Fruit fly (Drosophila melanogaster) whole organism, embryonic: Measurements from ENCODE around the gene CG15506.

Source experiments
- Abd-B ChIP-seq: fragments of 200-800 bp; sonication (Bioruptor generic); optimal IDR thresholded peaks from 2 replicates; lab custom pipeline; 2018; ENCODE audit warnings: missing biosample characterization, mild to moderate bottlenecking, missing genetic modification characterization, moderate library complexity
- CG11093 ChIP-seq: fragments of 200-800 bp; sonication (Bioruptor generic); IDR thresholded peaks from 3 replicates; pipeline ENCODE4 v1.3.6; 2022; ENCODE audit warnings: missing biosample characterization, missing genetic modification characterization
- CG11247 ChIP-seq: fragments of 200-800 bp; sonication (Bioruptor generic); IDR thresholded peaks from 2 replicates; pipeline ENCODE4 v1.3.6; 2022; ENCODE audit warnings: missing biosample characterization, missing genetic modification characterization
- CG13424 ChIP-seq: fragments of 200-800 bp; sonication (Bioruptor generic); optimal IDR thresholded peaks from 2 replicates; lab custom pipeline; 2019; ENCODE audit warnings: missing biosample characterization, mild to moderate bottlenecking, missing genetic modification characterization, moderate library complexity
- CG14441 ChIP-seq: fragments of 200-800 bp; sonication (Bioruptor generic); IDR thresholded peaks from 2 replicates; pipeline ENCODE4 v1.3.6; 2022; ENCODE audit warnings: missing biosample characterization, missing genetic modification characterization
- CG18262 ChIP-seq: fragments of 200-800 bp; optimal IDR thresholded peaks from 3 replicates; lab custom pipeline; 2019; ENCODE audit warnings: missing biosample characterization, mild to moderate bottlenecking, missing genetic modification characterization, moderate library complexity
- CG31224 ChIP-seq: fragments of 200-800 bp; sonication (Bioruptor generic); IDR thresholded peaks from 2 replicates; pipeline ENCODE4 v1.3.6; 2022; ENCODE audit warnings: missing biosample characterization, missing genetic modification characterization
- CG31441 ChIP-seq: fragments of 200-800 bp; sonication (Bioruptor generic); IDR thresholded peaks from 2 replicates; pipeline ENCODE4 v1.3.6; 2022; ENCODE audit warnings: missing biosample characterization, missing genetic modification characterization
- CG34422 ChIP-seq: fragments of 200-800 bp; sonication (Bioruptor generic); IDR thresholded peaks from 3 replicates; pipeline ENCODE4 v1.3.6; 2022; ENCODE audit warnings: missing biosample characterization, missing genetic modification characterization
- CG3726 ChIP-seq: fragments of 200-800 bp; sonication (Bioruptor generic); IDR thresholded peaks from 3 replicates; pipeline ENCODE4, ENCODE4 v1.3.6; 2022; ENCODE audit warnings: missing biosample characterization, missing genetic modification characterization
- CG4282 ChIP-seq: fragments of 200-800 bp; sonication (Bioruptor generic); optimal IDR thresholded peaks from 2 replicates; lab custom pipeline; 2016; ENCODE audit warnings: missing biosample characterization, missing genetic modification characterization
- CG4424 ChIP-seq: fragments of 200-800 bp; sonication (Bioruptor generic); optimal IDR thresholded peaks from 3 replicates; lab custom pipeline; 2016; ENCODE audit warnings: missing biosample characterization, missing genetic modification characterization
- CG6854 ChIP-seq: fragments of 200-800 bp; sonication (Bioruptor generic); optimal IDR thresholded peaks from 3 replicates; lab custom pipeline; 2017; ENCODE audit warnings: missing biosample characterization, mild to moderate bottlenecking, missing genetic modification characterization
- CG7357 ChIP-seq: fragments of 200-800 bp; sonication (Bioruptor generic); IDR thresholded peaks from 3 replicates; pipeline ENCODE4 v1.3.6; 2022; ENCODE audit warnings: missing biosample characterization, missing genetic modification characterization
- CG8388 ChIP-seq: fragments of 200-800 bp; sonication (Bioruptor generic); optimal IDR thresholded peaks from 2 replicates; lab custom pipeline; 2019; ENCODE audit warnings: missing biosample characterization, mild to moderate bottlenecking, missing genetic modification characterization, moderate library complexity
- CG8765 ChIP-seq: fragments of 200-800 bp; sonication (Bioruptor generic); IDR thresholded peaks from 2 replicates; pipeline ENCODE4 v1.3.6; 2022; ENCODE audit warnings: missing biosample characterization, missing genetic modification characterization
- D19A ChIP-seq: fragments of 200-800 bp; optimal IDR thresholded peaks from 3 replicates; lab custom pipeline; 2019; ENCODE audit warnings: missing biosample characterization, mild to moderate bottlenecking, missing genetic modification characterization, moderate library complexity
- Drgx ChIP-seq: fragments of 200-800 bp; sonication (Bioruptor generic); IDR thresholded peaks from 2 replicates; pipeline ENCODE4 v1.3.6; 2022; ENCODE audit warnings: missing biosample characterization, missing genetic modification characterization
- E2f2 ChIP-seq: fragments of 200-800 bp; sonication (Bioruptor generic); IDR thresholded peaks from 2 replicates; pipeline ENCODE4 v1.3.6; 2022; ENCODE audit warnings: missing biosample characterization, missing genetic modification characterization
- Eip74EF ChIP-seq, 2 experiments: fragments of 200-800 bp in 1 of 2; fragments of >200 bp in 1 of 2; sonication (Bioruptor generic) in 1 of 2; optimal IDR thresholded peaks; 2 replicates each; lab custom pipeline; 2017 to 2019; ENCODE audit warnings: missing biosample characterization in 2 of 2, missing genetic modification characterization in 2 of 2, mild to moderate bottlenecking in 1 of 2, moderate library complexity in 1 of 2
- Fer3 ChIP-seq: fragments of 200-800 bp; sonication (Bioruptor generic); optimal IDR thresholded peaks from 2 replicates; lab custom pipeline; 2018; ENCODE audit warnings: missing biosample characterization, mild to moderate bottlenecking, missing genetic modification characterization, moderate library complexity
- Hmx ChIP-seq: fragments of 200-800 bp; sonication (Bioruptor generic); optimal IDR thresholded peaks from 2 replicates; lab custom pipeline; 2016; ENCODE audit warnings: missing biosample characterization, missing genetic modification characterization
- Side ChIP-seq: fragments of 200-800 bp; sonication (Bioruptor generic); optimal IDR thresholded peaks from 2 replicates; lab custom pipeline; 2016; ENCODE audit warnings: missing biosample characterization, missing genetic modification characterization
- Sox102F ChIP-seq: fragments of 200-800 bp; sonication (Bioruptor generic); optimal IDR thresholded peaks from 2 replicates; lab custom pipeline; 2018; ENCODE audit warnings: missing biosample characterization, mild to moderate bottlenecking, missing genetic modification characterization, moderate library complexity
- Xrp1 ChIP-seq: fragments of 200-800 bp; sonication (Bioruptor generic); IDR thresholded peaks from 2 replicates; pipeline ENCODE4 v1.3.6; 2022; ENCODE audit warnings: missing biosample characterization, missing genetic modification characterization
- ara ChIP-seq: fragments of 200-800 bp; sonication (Bioruptor generic); IDR thresholded peaks from 2 replicates; pipeline ENCODE4 v1.3.6; 2022; ENCODE audit warnings: missing biosample characterization, missing genetic modification characterization
- ase ChIP-seq: fragments of 200-800 bp; sonication (Bioruptor generic); IDR thresholded peaks from 3 replicates; pipeline ENCODE4 v1.3.6; 2022; ENCODE audit warnings: missing biosample characterization, missing genetic modification characterization
- chm ChIP-seq: fragments of 200-800 bp; sonication (Bioruptor generic); IDR thresholded peaks from 2 replicates; pipeline ENCODE4 v1.3.6; 2022; ENCODE audit warnings: missing biosample characterization, missing genetic modification characterization
- dan ChIP-seq: fragments of 200-800 bp; sonication (Bioruptor generic); IDR thresholded peaks from 2 replicates; pipeline ENCODE4 v1.3.6; 2022; ENCODE audit warnings: missing biosample characterization, missing genetic modification characterization
- danr ChIP-seq: fragments of 200-800 bp; sonication (Bioruptor generic); IDR thresholded peaks from 2 replicates; pipeline ENCODE4 v1.3.6; 2022; ENCODE audit warnings: missing biosample characterization, missing genetic modification characterization
- dmrt11E ChIP-seq: fragments of 200-800 bp; sonication (Bioruptor generic); optimal IDR thresholded peaks from 3 replicates; lab custom pipeline; 2018; ENCODE audit warnings: missing biosample characterization, mild to moderate bottlenecking, missing genetic modification characterization, moderate library complexity
- dpn ChIP-seq, 2 experiments: fragments of 200-800 bp; sonication (Bioruptor generic); optimal IDR thresholded peaks; 3 replicates each; lab custom pipeline; 2016; ENCODE audit warnings: missing biosample characterization in 2 of 2, missing genetic modification characterization in 2 of 2
- dysf ChIP-seq: fragments of 200-800 bp; sonication (Bioruptor generic); IDR thresholded peaks from 3 replicates; pipeline ENCODE4 v1.3.6; 2022; ENCODE audit warnings: missing biosample characterization, missing genetic modification characterization
- esg ChIP-seq: fragments of 200-800 bp; sonication (Bioruptor generic); conservative IDR thresholded peaks from 2 replicates; pipeline ENCODE4 v1.3.6; 2022; ENCODE audit warnings: missing biosample characterization, missing genetic modification characterization
- eve ChIP-seq, 2 experiments: fragments of >200 bp; optimal IDR thresholded peaks; 2 replicates each; lab custom pipeline; 2017; ENCODE audit warnings: missing biosample characterization in 2 of 2, missing genetic modification characterization in 2 of 2
- eyg ChIP-seq: fragments of 200-800 bp; sonication (Bioruptor generic); optimal IDR thresholded peaks from 3 replicates; lab custom pipeline; 2016; ENCODE audit warnings: missing biosample characterization, missing genetic modification characterization
- ham ChIP-seq: fragments of 200-800 bp; sonication (Bioruptor generic); IDR thresholded peaks from 2 replicates; pipeline ENCODE4 v1.3.6; 2022; ENCODE audit warnings: missing biosample characterization, missing genetic modification characterization
- kah ChIP-seq: fragments of 200-800 bp; sonication (Bioruptor generic); optimal IDR thresholded peaks from 2 replicates; lab custom pipeline; 2018; ENCODE audit warnings: missing biosample characterization, mild to moderate bottlenecking, missing genetic modification characterization
- ken ChIP-seq: fragments of 200-800 bp; sonication (Bioruptor generic); IDR thresholded peaks from 3 replicates; pipeline ENCODE4 v1.3.6; 2022; ENCODE audit warnings: missing biosample characterization, missing genetic modification characterization
- nmo ChIP-seq: fragments of 200-800 bp; sonication (Bioruptor generic); optimal IDR thresholded peaks from 2 replicates; lab custom pipeline; 2018; ENCODE audit warnings: missing biosample characterization, mild to moderate bottlenecking, missing genetic modification characterization, moderate library complexity
- pan ChIP-seq, 4 experiments: fragments of >200 bp in 3 of 4; fragments of 200-800 bp in 1 of 4; sonication (Bioruptor generic) in 1 of 4; optimal IDR thresholded peaks in 3 of 4; IDR thresholded peaks in 1 of 4; 2 replicates each; pipeline versions ENCODE4 v1.3.6 to Lab custom; 2017 to 2022; ENCODE audit warnings: missing biosample characterization in 2 of 4, missing genetic modification characterization in 2 of 4, mixed read lengths in 1 of 4
- pum ChIP-seq: fragments of 200-800 bp; sonication (Bioruptor generic); optimal IDR thresholded peaks from 2 replicates; lab custom pipeline; 2016; ENCODE audit warnings: missing biosample characterization, missing genetic modification characterization
- row ChIP-seq: fragments of 200-800 bp; sonication (Bioruptor generic); IDR thresholded peaks from 3 replicates; pipeline ENCODE4 v1.3.6; 2022; ENCODE audit warnings: missing biosample characterization, missing genetic modification characterization
- sim ChIP-seq: fragments of 200-800 bp; sonication (Bioruptor generic); IDR thresholded peaks from 2 replicates; pipeline ENCODE4 v1.3.6; 2022; ENCODE audit warnings: missing biosample characterization, missing genetic modification characterization
- slbo ChIP-seq: fragments of 200-800 bp; sonication (Bioruptor generic); IDR thresholded peaks from 2 replicates; pipeline ENCODE4 v1.3.6; 2022; ENCODE audit warnings: missing biosample characterization, missing genetic modification characterization
- ssp ChIP-seq: fragments of 200-800 bp; sonication (Bioruptor generic); IDR thresholded peaks from 2 replicates; pipeline ENCODE4 v1.3.6; 2022; ENCODE audit warnings: missing biosample characterization, missing genetic modification characterization
- tgo ChIP-seq: fragments of 200-800 bp; sonication (Bioruptor generic); IDR thresholded peaks from 3 replicates; pipeline ENCODE4 v1.3.6; 2022; ENCODE audit warnings: missing biosample characterization, missing genetic modification characterization
- ttk ChIP-seq: fragments of 200-800 bp; sonication (Bioruptor generic); IDR thresholded peaks from 2 replicates; pipeline ENCODE4 v2.1.2; 2022; ENCODE audit warnings: missing biosample characterization, missing genetic modification characterization
- yki ChIP-seq: fragments of >200 bp; optimal IDR thresholded peaks from 3 replicates; lab custom pipeline; 2018
- zfh1 ChIP-seq: fragments of 200-800 bp; sonication (Bioruptor generic); IDR thresholded peaks from 3 replicates; pipeline ENCODE4 v1.3.6; 2022; ENCODE audit warnings: missing biosample characterization, missing genetic modification characterization

Gene CG15506

DNA sequence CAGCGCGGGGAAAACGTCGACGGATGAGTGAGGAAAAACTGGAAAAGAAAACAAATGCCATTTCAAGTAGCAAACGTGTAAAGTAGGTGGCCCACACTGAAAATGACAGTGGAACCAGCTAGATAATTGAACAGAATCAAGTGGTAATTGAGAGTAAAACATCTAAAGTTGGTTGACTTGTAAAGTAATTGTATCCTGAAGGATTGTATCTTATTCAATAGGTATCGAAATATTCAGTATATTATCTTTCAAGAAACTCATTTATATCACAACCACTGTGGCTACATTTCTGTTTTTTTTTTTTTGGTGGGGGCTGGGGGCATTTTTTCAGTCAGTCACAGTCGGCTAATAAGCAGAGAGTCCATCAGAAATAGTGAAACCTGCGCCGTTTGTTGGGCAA is 19.2 kb upstream of the CG15506 start (continued):
- TF ChIP-seq Drgx (GFP tag; lab: Robert Waterston, UW) (peak; percentile 26; the same call in 1 of the 2 replicates), Fer3 (no peak), zfh1 (peak; percentile 72), pum (GFP tag; lab: Kevin White, UChicago) (peak; percentile 60), CG11247 (GFP tag; lab: Robert Waterston, UW) (0 out of 2 replicates have a peak, but pooled peaks have one; percentile 6), E2f2 (0 out of 2 replicates have a peak, but pooled peaks have one; percentile 8), CG6854 (GFP tag; lab: Kevin White, UChicago) (no peak), slbo (peak; percentile 15; the same call in 1 of the 2 replicates), ase (0 out of 3 replicates have a peak, but pooled peaks have one; percentile 19), Eip74EF (GFP tag; optimal IDR thresholded peaks at IDR 0.05; lab: Kevin White, UChicago) (peak in 1 of 2 experiments; percentile 13), CG31224 (GFP tag; lab: Robert Waterston, UW) (0 out of 2 replicates have a peak, but pooled peaks have one; percentile 10), nmo (GFP tag; lab: Kevin White, UChicago) (peak; percentile 69), CG34422 (GFP tag; lab: Robert Waterston, UW) (peak; percentile 7; the same call in 1 of the 3 replicates), row (GFP tag; lab: Robert Waterston, UW) (peak; percentile 43; the same call in 2 of the 3 replicates), CG4282 (GFP tag; lab: Kevin White, UChicago) (no peak), CG13424 (tag; lab: Kevin White, UChicago) (peak; percentile 18), dpn (GFP tag; optimal IDR thresholded peaks at IDR 0.05; lab: Kevin White, UChicago) (peak in 1 of 2 experiments; percentile 28), tgo (GFP tag; lab: Robert Waterston, UW) (peak; percentile 51; the same call in 2 of the 3 replicates), CG4424 (peak; percentile 45), yki (lab: Kevin White, UChicago) (no peak), ham (GFP tag; lab: Robert Waterston, UW) (no peak), dmrt11E (peak; percentile 37), CG3726 (0 out of 3 replicates have a peak, but pooled peaks have one; percentile 49), dan (GFP tag; lab: Robert Waterston, UW) (peak; percentile 65; the same call in 1 of the 2 replicates), eve (GFP tag; optimal IDR thresholded peaks at IDR 0.05; lab: Kevin White, UChicago) (no peak), Xrp1 (GFP tag; lab: Robert Waterston, UW) (peak; percentile 84), Sox102F (peak; percentile 34), ttk (GFP tag; lab: Robert Waterston, UW) (peak; percentile 66; the same call in 1 of the 2 replicates), CG11093 (GFP tag; lab: Robert Waterston, UW) (peak; percentile 41; the same call in 1 of the 3 replicates), ssp (GFP tag; lab: Robert Waterston, UW) (peak; percentile 58), dysf (GFP tag; lab: Robert Waterston, UW) (peak; percentile 68; the same call in 2 of the 3 replicates), chm (0 out of 2 replicates have a peak, but pooled peaks have one; percentile 29), danr (GFP tag; lab: Robert Waterston, UW) (peak; percentile 52; the same call in 1 of the 2 replicates), CG14441 (GFP tag; lab: Robert Waterston, UW) (peak; percentile 55), ken (GFP tag; lab: Robert Waterston, UW) (peak; percentile 69; the same call in 1 of the 3 replicates), Side (GFP tag; lab: Kevin White, UChicago) (peak; percentile 11), eyg (GFP tag; lab: Kevin White, UChicago) (peak; percentile 10), D19A (tag; lab: Kevin White, UChicago) (peak; percentile 1), sim (GFP tag; lab: Robert Waterston, UW) (peak; percentile 58; the same call in 1 of the 2 replicates), CG18262 (peak; percentile 74), ara (GFP tag; lab: Robert Waterston, UW) (peak; percentile 76), Hmx (GFP tag; lab: Kevin White, UChicago) (no peak), CG8388 (GFP tag; lab: Kevin White, UChicago) (peak; percentile 49), CG7357 (GFP tag; lab: Robert Waterston, UW) (peak; percentile 58; the same call in 2 of the 3 replicates), Abd-B (GFP tag; lab: Kevin White, UChicago) (no peak), CG8765 (GFP tag; lab: Robert Waterston, UW) (peak; percentile 35; the same call in 1 of the 2 replicates), kah (GFP tag; lab: Kevin White, UChicago) (no peak), pan (optimal IDR thresholded peaks at IDR 0.05; lab: Kevin White, UChicago) (no peak), pan (GFP tag; optimal IDR thresholded peaks at IDR 0.05 in 1 of 2, IDR thresholded peaks at IDR 0.05 in 1 of 2) (peak in 1 of 2 experiments; percentile 73), CG31441 (GFP tag; lab: Robert Waterston, UW) (peak; percentile 66), esg (GFP tag; lab: Robert Waterston, UW) (peak; percentile 59)
